Worm (Caenorhabditis elegans): ENCODE measurements around the gene ocr-2.

The ocr-2 gene

DNA sequence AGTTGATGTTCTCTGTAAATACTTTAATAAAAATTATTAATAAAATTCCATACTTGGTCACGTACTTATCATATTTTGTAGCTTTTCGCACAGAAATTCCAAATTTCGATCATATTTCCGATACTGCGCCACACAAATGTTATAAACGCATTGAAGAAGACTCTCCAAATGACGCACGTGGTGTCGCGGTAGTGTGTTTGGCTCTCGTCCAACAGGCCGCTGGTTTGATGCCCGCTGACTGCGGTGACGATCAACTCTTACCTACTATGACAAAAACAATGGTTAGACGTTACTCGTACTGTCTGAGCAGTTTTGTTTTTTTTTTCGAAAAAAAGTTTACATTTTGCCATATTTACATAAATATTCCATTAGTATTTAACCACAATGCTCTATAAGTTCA is 33.0 kb upstream of the ocr-2 start (continued):
- TF ChIP-seq die-1 (tag; optimal IDR thresholded peaks at IDR 0.05) (peak; percentile 95), ztf-18 (tag; optimal IDR thresholded peaks at IDR 0.05) (peak; percentile 80), hsf-1 (GFP tag; IDR thresholded peaks at IDR 0.05) (peak; percentile 63), sea-2 (GFP tag; IDR thresholded peaks at IDR 0.05) (no peak), zfh-2 (GFP tag; conservative IDR thresholded peaks at IDR 0.05) (no peak), B0019.2 (GFP tag; conservative IDR thresholded peaks at IDR 0.05) (no peak), cebp-2 (GFP tag; IDR thresholded peaks at IDR 0.05) (0 out of 2 replicates have a peak, but pooled peaks have one; percentile 35), lin-35 (GFP tag; optimal IDR thresholded peaks at IDR 0.05) (peak in 1 of 3 experiments; percentile 75)

DNA sequence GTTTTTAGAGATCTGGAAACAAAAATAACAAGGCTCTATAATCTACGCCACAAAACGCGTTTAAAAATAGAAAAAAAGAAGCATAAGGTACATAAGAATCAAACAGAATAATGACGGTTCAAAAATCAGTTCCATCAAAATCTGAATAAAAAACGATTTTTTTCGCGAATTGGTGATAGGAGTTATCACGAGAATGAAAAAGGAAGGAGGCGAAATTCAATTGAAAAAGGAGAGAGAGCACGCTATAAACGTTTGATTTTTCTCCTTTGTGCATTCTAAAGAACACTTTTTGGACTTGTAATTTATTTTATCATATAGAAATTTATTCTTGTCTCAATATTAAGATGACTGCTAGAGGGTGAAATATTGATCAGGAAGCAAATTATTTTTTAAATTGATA is 31.5 kb upstream of the ocr-2 start:
- no peak for TF ChIP-seq lin-26 (GFP tag; IDR thresholded peaks at IDR 0.05)
- TF ChIP-seq ztf-28 (GFP tag; IDR thresholded peaks at IDR 0.05) = no peak
- TF ChIP-seq madf-6 (GFP tag; IDR thresholded peaks at IDR 0.05) = no peak
- TF ChIP-seq fkh-3 (tag; optimal IDR thresholded peaks at IDR 0.05) = no peak
- peak; percentile 74 for TF ChIP-seq nhr-80 (tag; optimal IDR thresholded peaks at IDR 0.05)
- no peak for TF ChIP-seq hsf-1 (GFP tag; IDR thresholded peaks at IDR 0.05)
- no peak for TF ChIP-seq nfyb-1 (GFP tag; IDR thresholded peaks at IDR 0.05)

DNA sequence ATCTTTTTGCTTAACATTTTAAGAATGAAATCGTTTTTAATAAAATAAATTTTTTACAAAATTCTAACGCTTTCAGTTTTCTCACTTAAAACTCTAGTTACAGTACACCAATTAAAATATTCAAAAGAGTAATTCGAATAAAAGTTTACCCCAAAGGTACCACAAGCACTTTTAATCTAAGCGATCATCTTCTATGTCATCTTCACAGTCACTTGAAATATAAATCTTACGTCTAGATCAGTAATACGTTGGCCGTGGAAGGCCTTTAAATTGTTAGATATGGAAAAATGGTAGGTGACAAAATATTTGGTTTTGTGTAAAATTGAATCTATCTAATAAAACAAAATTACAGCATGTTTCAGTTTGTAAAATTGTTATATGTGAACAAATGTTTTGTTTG is 27.5 kb upstream of the ocr-2 start:
- TF ChIP-seq sptf-2 (GFP tag; optimal IDR thresholded peaks at IDR 0.05) = no peak
- TF ChIP-seq bed-2 (GFP tag; IDR thresholded peaks at IDR 0.05) = no peak
- TF ChIP-seq F52B5.7 (tag; optimal IDR thresholded peaks at IDR 0.05) = no peak
- no peak for TF ChIP-seq somi-1 (GFP tag; optimal IDR thresholded peaks at IDR 0.05)
- TF ChIP-seq let-526 (GFP tag; IDR thresholded peaks at IDR 0.05) = no peak

DNA sequence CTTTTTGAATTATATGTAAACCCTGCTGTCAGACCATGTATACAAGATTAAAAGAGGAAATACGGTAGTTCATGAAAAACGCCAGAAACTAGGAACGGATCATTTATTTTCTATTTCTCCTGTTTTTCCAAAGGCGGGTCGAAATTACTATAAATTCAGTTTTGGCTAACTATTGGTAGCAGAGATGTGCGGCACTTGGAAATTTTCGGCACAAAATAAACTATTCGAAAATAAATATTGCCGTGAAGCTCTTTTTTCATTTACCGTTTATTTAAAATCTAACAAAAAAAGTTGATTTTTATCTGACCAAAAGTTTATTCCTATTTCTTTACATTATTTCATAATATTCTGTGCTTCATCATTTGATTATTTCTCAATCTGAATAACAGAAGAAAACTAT is 24.2 kb upstream of the ocr-2 start, which contains the start of gene T09A12.1:
Gene T09A12.1, plus strand, starts transcription at position 301 of the 400 bp plus-strand sequence.
- TF ChIP-seq F10E7.11 (tag; optimal IDR thresholded peaks at IDR 0.05) (no peak), nhr-120 (GFP tag; IDR thresholded peaks at IDR 0.05) (no peak), tlf-1 (GFP tag; optimal IDR thresholded peaks at IDR 0.05) (no peak), athp-1 (tag; optimal IDR thresholded peaks at IDR 0.05) (no peak), Y95B8A.8 (GFP tag; IDR thresholded peaks at IDR 0.05) (no peak), hrde-1 (tag; optimal IDR thresholded peaks at IDR 0.05; ENCODE audit: borderline replicate concordance) (no peak), zfh-2 (GFP tag; conservative IDR thresholded peaks at IDR 0.05) (no peak), repo-1 (tag; optimal IDR thresholded peaks at IDR 0.05) (no peak), chd-7 (tag; optimal IDR thresholded peaks at IDR 0.05) (no peak), ceh-58 (GFP tag; IDR thresholded peaks at IDR 0.05) (no peak), snpc-1.1 (tag; optimal IDR thresholded peaks at IDR 0.05; ENCODE audit: insufficient read depth) (no peak), B0261.1 (tag; optimal IDR thresholded peaks at IDR 0.05) (no peak), pbrm-1 (GFP tag; IDR thresholded peaks at IDR 0.05) (no peak), die-1 (tag; optimal IDR thresholded peaks at IDR 0.05) (no peak), B0019.2 (GFP tag; conservative IDR thresholded peaks at IDR 0.05) (no peak), F37B4.10 (GFP tag; IDR thresholded peaks at IDR 0.05) (no peak)

DNA sequence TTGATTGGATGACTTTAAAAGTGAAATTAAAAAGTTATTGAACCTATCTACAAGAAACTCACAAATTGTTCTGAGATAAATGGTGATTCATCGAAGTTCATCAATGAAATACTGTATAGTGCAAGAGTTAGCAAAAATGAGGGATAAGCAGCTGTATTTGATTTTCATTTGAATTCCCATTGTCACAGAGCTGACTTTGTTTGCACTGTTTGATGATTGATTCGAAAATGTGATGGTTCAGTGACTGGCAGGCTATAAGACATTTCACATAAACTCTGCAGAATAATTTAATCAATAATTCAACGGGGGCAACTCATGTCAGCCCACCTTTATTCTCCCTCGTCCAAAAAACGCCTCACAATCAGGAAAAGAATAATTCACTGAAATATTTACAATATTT is 23.7 kb upstream of the ocr-2 start, which contains the start of gene T09A12.8:
Gene T09A12.8, minus strand, starts transcription at position 101 of the 400 bp plus-strand sequence.
- no peak for TF ChIP-seq madf-6 (GFP tag; IDR thresholded peaks at IDR 0.05)
- no peak for TF ChIP-seq zfh-2 (GFP tag; conservative IDR thresholded peaks at IDR 0.05)
- TF ChIP-seq nfya-2 (GFP tag; IDR thresholded peaks at IDR 0.05) = no peak
- no peak for TF ChIP-seq dpl-1 (GFP tag; optimal IDR thresholded peaks at IDR 0.05)
- no peak for TF ChIP-seq F49E8.2 (tag; optimal IDR thresholded peaks at IDR 0.05; ENCODE audit: insufficient read depth)
- no peak for TF ChIP-seq snpc-4 (GFP tag; optimal IDR thresholded peaks at IDR 0.05)
- no peak for TF ChIP-seq snpc-4 (tag; optimal IDR thresholded peaks at IDR 0.05)
- TF ChIP-seq nfyb-1 (GFP tag; IDR thresholded peaks at IDR 0.05) = no peak
- TF ChIP-seq F55B11.4 (tag; optimal IDR thresholded peaks at IDR 0.05; ENCODE audit: borderline replicate concordance, insufficient read depth) = no peak
- TF ChIP-seq nhr-27 (tag; optimal IDR thresholded peaks at IDR 0.05) = no peak
- no peak for TF ChIP-seq ceh-91 (GFP tag; IDR thresholded peaks at IDR 0.05)
- no peak for TF ChIP-seq repo-1 (tag; optimal IDR thresholded peaks at IDR 0.05)
- TF ChIP-seq B0336.3 (GFP tag; IDR thresholded peaks at IDR 0.05) = no peak
- TF ChIP-seq lsy-27 (tag; optimal IDR thresholded peaks at IDR 0.05; ENCODE audit: borderline replicate concordance, insufficient read depth) = no peak
- no peak for TF ChIP-seq bed-2 (GFP tag; IDR thresholded peaks at IDR 0.05)
- TF ChIP-seq madf-10 (tag; optimal IDR thresholded peaks at IDR 0.05) = no peak
- TF ChIP-seq hrde-1 (tag; optimal IDR thresholded peaks at IDR 0.05; ENCODE audit: borderline replicate concordance) = no peak

All from whole organism, young adult.